Worm (Caenorhabditis elegans) whole organism, midembryonic: ENCODE results near the gene F46B3.9.

Source experiments
- T22C8.4 ChIP-seq: fragments of 200-800 bp; sonication (Bioruptor generic); IDR thresholded peaks from 2 replicates; pipeline ENCODE4 v1.3.6; 2022; ENCODE audit warnings: missing genetic modification characterization, missing compliant biosample characterization
- cog-1 ChIP-seq: sonication (generic microtip); optimal IDR thresholded peaks from 2 replicates; lab custom pipeline; 2016; ENCODE audit warnings: missing genetic modification characterization, missing compliant biosample characterization
- flt-1 ChIP-seq: fragments of 200-800 bp; sonication (Bioruptor generic); IDR thresholded peaks from 2 replicates; pipeline ENCODE4 v1.3.6; 2022; ENCODE audit warnings: missing genetic modification characterization, missing compliant biosample characterization
- klf-2 ChIP-seq: fragments of 200-800 bp; sonication (Bioruptor generic); conservative IDR thresholded peaks from 2 replicates; pipeline ENCODE4 v1.3.6; 2022; ENCODE audit warnings: missing genetic modification reagents, missing genetic modification characterization, missing compliant biosample characterization
- med-1 ChIP-seq: sonication (generic microtip); optimal IDR thresholded peaks from 2 replicates; lab custom pipeline; 2017; ENCODE audit warnings: missing genetic modification characterization, mild to moderate bottlenecking, missing compliant biosample characterization, antibody characterized with exemption, missing genetic modification reagents; ENCODE audit not compliant: insufficient read depth
- ref-1 ChIP-seq: fragments of 200-800 bp; sonication (Bioruptor generic); conservative IDR thresholded peaks from 2 replicates; pipeline ENCODE4 v1.3.6; 2022; ENCODE audit warnings: missing genetic modification reagents, missing genetic modification characterization, missing compliant biosample characterization
- tab-1 ChIP-seq: fragments of 200-800 bp; sonication (Bioruptor generic); IDR thresholded peaks from 2 replicates; pipeline ENCODE4 v1.3.6; 2022; ENCODE audit warnings: missing genetic modification characterization, missing compliant biosample characterization
- ztf-23 ChIP-seq: fragments of 200-800 bp; sonication (Bioruptor generic); IDR thresholded peaks from 2 replicates; pipeline ENCODE4 v1.3.6; 2022; ENCODE audit warnings: missing genetic modification reagents, missing genetic modification characterization, missing compliant biosample characterization
- ztf-29 ChIP-seq: fragments of 200-800 bp; sonication (Bioruptor generic); IDR thresholded peaks from 2 replicates; pipeline ENCODE4 v1.3.6; 2022; ENCODE audit warnings: missing genetic modification reagents, missing genetic modification characterization, missing compliant biosample characterization

The F46B3.9 gene

ce11 chrV:20633619-20634018 lies 7.7 kb upstream of the F46B3.9 start, which contains the start of gene F46B3.15:
TSS of gene F46B3.15 (minus strand) at chrV:20633719.
- TF ChIP-seq T22C8.4 (GFP tag; lab: Robert Waterston, UW) (no peak), klf-2 (GFP tag; lab: Robert Waterston, UW) (no peak), cog-1 (no peak), ref-1 (no peak), ztf-23 (GFP tag; lab: Robert Waterston, UW) (no peak)

- TF ChIP-seq T22C8.4 (GFP tag; lab: Robert Waterston, UW), result no peak
- no peak for TF ChIP-seq ref-1
- no peak for TF ChIP-seq tab-1 (GFP tag; lab: Robert Waterston, UW)
- TF ChIP-seq med-1, result no peak
- no peak for TF ChIP-seq flt-1 (GFP tag; lab: Robert Waterston, UW)
- TF ChIP-seq ztf-23 (GFP tag; lab: Robert Waterston, UW), result no peak
- no peak for TF ChIP-seq klf-2 (GFP tag; lab: Robert Waterston, UW)
- no peak for TF ChIP-seq cog-1
- TF ChIP-seq ztf-29 (GFP tag; lab: Robert Waterston, UW), result no peak
Observed at ce11 chrV:20631255-20631654, 5.3 kb upstream of the F46B3.9 start, which contains the start of gene F46B3.14. TSS of gene F46B3.14 (minus strand) at chrV:20631355.

ce11 chrV:20625260-20625659 lies 683 bp downstream of the F46B3.9 start:
- no peak for TF ChIP-seq T22C8.4 (GFP tag; lab: Robert Waterston, UW)
- TF ChIP-seq ref-1, result no peak
- TF ChIP-seq klf-2 (GFP tag; lab: Robert Waterston, UW), result no peak
- no peak for TF ChIP-seq cog-1
- TF ChIP-seq med-1, result no peak
- TF ChIP-seq flt-1 (GFP tag; lab: Robert Waterston, UW), result no peak

ce11 chrV:20623060-20623459 lies 2.9 kb downstream of the F46B3.9 start, which contains the start of gene F46B3.8:
TSS of gene F46B3.8 (minus strand) at chrV:20623160.
- TF ChIP-seq T22C8.4 (GFP tag; lab: Robert Waterston, UW) (no peak), cog-1 (no peak), ztf-23 (GFP tag; lab: Robert Waterston, UW) (no peak), med-1 (no peak), klf-2 (GFP tag; lab: Robert Waterston, UW) (no peak), ref-1 (no peak), flt-1 (GFP tag; lab: Robert Waterston, UW) (no peak), tab-1 (GFP tag; lab: Robert Waterston, UW) (no peak), ztf-29 (GFP tag; lab: Robert Waterston, UW) (no peak)

- TF ChIP-seq ztf-23 (GFP tag; lab: Robert Waterston, UW) (no peak), cog-1 (no peak), flt-1 (GFP tag; lab: Robert Waterston, UW) (no peak), tab-1 (GFP tag; lab: Robert Waterston, UW) (no peak), ztf-29 (GFP tag; lab: Robert Waterston, UW) (no peak), ref-1 (no peak), med-1 (no peak), klf-2 (GFP tag; lab: Robert Waterston, UW) (no peak)
Observed at ce11 chrV:20618632-20619031, 7.3 kb downstream of the F46B3.9 start, which contains the start of gene F46B3.7. TSS of gene F46B3.7 (minus strand) at chrV:20618732.

ce11 chrV:20609494-20609893 lies 16.4 kb downstream of the F46B3.9 start, which contains the start of gene grd-2:
TSS of gene grd-2 (plus strand) at chrV:20609794.
- TF ChIP-seq tab-1 (GFP tag; lab: Robert Waterston, UW) (no peak), ztf-23 (GFP tag; lab: Robert Waterston, UW) (no peak), ref-1 (no peak), cog-1 (no peak), ztf-29 (GFP tag; lab: Robert Waterston, UW) (no peak), med-1 (no peak), T22C8.4 (GFP tag; lab: Robert Waterston, UW) (no peak), klf-2 (GFP tag; lab: Robert Waterston, UW) (no peak), flt-1 (GFP tag; lab: Robert Waterston, UW) (no peak)

- TF ChIP-seq cog-1 (no peak), ztf-29 (GFP tag; lab: Robert Waterston, UW) (no peak), klf-2 (GFP tag; lab: Robert Waterston, UW) (no peak), flt-1 (GFP tag; lab: Robert Waterston, UW) (no peak), ztf-23 (GFP tag; lab: Robert Waterston, UW) (no peak), tab-1 (GFP tag; lab: Robert Waterston, UW) (no peak), med-1 (no peak), ref-1 (no peak), T22C8.4 (GFP tag; lab: Robert Waterston, UW) (no peak)
Observed at ce11 chrV:20608688-20609087, 17.3 kb downstream of the F46B3.9 start, which contains the start of gene ttr-12. TSS of gene ttr-12 (minus strand) at chrV:20608788.

ce11 chrV:20606617-20607016 lies 19.3 kb downstream of the F46B3.9 start, which contains the start of gene F46B3.23:
TSS of gene F46B3.23 (minus strand) at chrV:20606717.
- TF ChIP-seq flt-1 (GFP tag; lab: Robert Waterston, UW) (no peak), ref-1 (no peak), T22C8.4 (GFP tag; lab: Robert Waterston, UW) (no peak), cog-1 (no peak), ztf-23 (GFP tag; lab: Robert Waterston, UW) (no peak), ztf-29 (GFP tag; lab: Robert Waterston, UW) (no peak), tab-1 (GFP tag; lab: Robert Waterston, UW) (no peak)

- TF ChIP-seq klf-2 (GFP tag; lab: Robert Waterston, UW) (no peak), cog-1 (no peak), T22C8.4 (GFP tag; lab: Robert Waterston, UW) (no peak), tab-1 (GFP tag; lab: Robert Waterston, UW) (no peak), ztf-29 (GFP tag; lab: Robert Waterston, UW) (no peak), ztf-23 (GFP tag; lab: Robert Waterston, UW) (no peak), ref-1 (no peak), med-1 (no peak), flt-1 (GFP tag; lab: Robert Waterston, UW) (no peak)
Observed at ce11 chrV:20604606-20605155, 21.3 kb downstream of the F46B3.9 start, which contains the start of gene ttr-57. TSS of gene ttr-57 (plus strand) at chrV:20605105.

ce11 chrV:20603014-20603413 lies 22.9 kb downstream of the F46B3.9 start, which contains the start of gene ttr-11:
TSS of gene ttr-11 (plus strand) at chrV:20603314.
- TF ChIP-seq ztf-23 (GFP tag; lab: Robert Waterston, UW) (no peak), med-1 (no peak), T22C8.4 (GFP tag; lab: Robert Waterston, UW) (no peak), flt-1 (GFP tag; lab: Robert Waterston, UW) (no peak), klf-2 (GFP tag; lab: Robert Waterston, UW) (no peak), ref-1 (no peak), cog-1 (no peak), tab-1 (GFP tag; lab: Robert Waterston, UW) (no peak), ztf-29 (GFP tag; lab: Robert Waterston, UW) (no peak)
